Fruit fly (Drosophila melanogaster): ENCODE data around the gene Or1a.

Or1a gene

DNA sequence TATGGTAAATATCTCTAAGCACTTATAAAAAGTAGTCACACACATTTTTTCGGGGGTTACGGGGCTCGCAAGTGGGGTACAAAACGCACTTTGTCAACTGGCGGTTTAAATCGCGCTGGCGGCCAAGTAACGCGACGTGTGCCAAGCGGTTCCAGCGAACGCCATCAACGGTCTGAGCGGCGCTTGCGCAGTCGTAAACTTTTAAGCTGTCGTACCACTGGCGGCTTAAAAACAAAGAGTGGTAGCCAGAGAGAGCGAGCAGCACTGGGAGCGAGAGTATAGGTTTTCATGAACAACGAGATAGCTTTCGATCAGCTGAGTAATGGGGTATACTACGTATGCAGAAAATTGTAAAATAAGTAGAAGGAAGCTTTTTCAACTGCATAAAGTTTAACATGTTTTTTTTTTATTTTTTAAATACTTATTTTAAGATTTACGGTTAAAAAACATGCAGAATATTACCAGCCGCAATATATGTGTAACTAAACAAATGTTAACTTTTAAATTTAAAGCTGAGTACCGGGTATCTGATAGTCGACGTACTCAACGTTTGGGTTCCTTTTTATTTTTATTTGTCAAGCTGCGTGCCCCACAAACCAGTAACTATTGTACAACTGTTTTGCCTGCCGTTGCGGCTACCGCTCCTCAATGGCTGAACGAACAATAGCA is 19.8 kb downstream of the Or1a start (continued):
- TF ChIP-seq salr (GFP tag; optimal IDR thresholded peaks at IDR 0.05) (peak in 1 of 2 experiments; percentile 27), Hr39 (GFP tag; optimal IDR thresholded peaks at IDR 0.05) (no peak), fkh (GFP tag; optimal IDR thresholded peaks at IDR 0.05) (no peak), CG6276 (GFP tag; optimal IDR thresholded peaks at IDR 0.05) (peak; percentile 68), Eip78C (GFP tag) (peak; percentile 84), lz (GFP tag; optimal IDR thresholded peaks at IDR 0.05) (peak; percentile 4), CG8632 (GFP tag; optimal IDR thresholded peaks at IDR 0.05) (peak; percentile 50), CG1621 (tag; optimal IDR thresholded peaks at IDR 0.05) (peak; percentile 10), CG3919 (GFP tag; optimal IDR thresholded peaks at IDR 0.05) (peak; percentile 56)

DNA sequence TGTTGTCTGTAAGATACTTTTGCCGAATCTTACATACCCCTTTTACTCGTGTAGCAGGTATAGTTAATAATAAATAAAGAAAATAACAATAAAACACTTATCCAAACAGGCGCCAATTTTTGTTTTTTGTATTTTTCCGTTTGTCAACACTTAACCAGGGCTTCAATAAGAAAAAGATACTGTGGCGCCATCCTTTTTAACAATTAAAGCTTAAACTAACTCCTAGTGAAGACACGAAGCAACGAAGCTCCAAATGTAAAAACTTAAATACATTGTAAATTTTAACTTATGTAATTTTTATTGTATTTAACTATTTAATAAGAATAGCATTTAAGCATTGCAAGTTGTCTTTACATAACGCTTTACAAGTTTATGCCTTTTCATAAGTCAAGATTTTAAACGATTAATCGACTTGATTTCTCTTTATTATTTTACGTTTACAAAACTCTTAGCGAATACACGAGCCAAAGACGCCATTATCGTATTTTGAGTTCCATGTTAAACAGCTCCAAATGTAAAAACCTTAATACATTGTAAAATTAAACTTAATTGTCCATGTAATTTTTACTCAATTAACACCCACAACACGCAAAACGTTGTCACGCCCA is 21.8 kb downstream of the Or1a start:
- TF ChIP-seq CG7368 (GFP tag; optimal IDR thresholded peaks at IDR 0.05) (no peak), dsx (GFP tag; optimal IDR thresholded peaks at IDR 0.05; ENCODE audit: poor library complexity, severe bottlenecking) (peak; percentile 9), pdm3 (GFP tag; optimal IDR thresholded peaks at IDR 0.05) (peak; percentile 10), lz (GFP tag; optimal IDR thresholded peaks at IDR 0.05) (no peak), Ets96B (tag; optimal IDR thresholded peaks at IDR 0.05) (no peak), fd59A (GFP tag; optimal IDR thresholded peaks at IDR 0.05) (no peak), topi (GFP tag; optimal IDR thresholded peaks at IDR 0.05) (no peak), ss (GFP tag; optimal IDR thresholded peaks at IDR 0.05) (no peak), svp (GFP tag) (peak; percentile 24), vri (GFP tag; optimal IDR thresholded peaks at IDR 0.05) (no peak)

DNA sequence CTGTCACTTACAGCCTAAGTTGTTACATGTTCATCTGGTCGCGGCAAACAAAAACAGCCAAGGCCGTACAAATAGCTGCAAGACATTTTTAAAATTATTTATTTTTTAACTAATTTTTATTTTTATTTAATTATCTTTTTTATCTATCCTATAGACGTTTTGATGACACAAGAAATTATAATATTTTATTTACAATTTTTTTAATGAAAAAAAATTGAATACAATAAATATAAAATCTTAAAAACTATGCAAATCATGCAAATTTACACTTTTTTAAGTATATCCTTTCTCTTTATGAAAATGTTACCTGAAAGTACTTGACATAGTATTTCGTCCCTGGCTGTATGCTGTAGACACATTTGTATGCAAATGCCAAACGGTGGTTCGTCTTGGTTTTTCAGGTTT is 23.2 kb downstream of the Or1a start:
- TF ChIP-seq net (GFP tag; optimal IDR thresholded peaks at IDR 0.05): peak; percentile 32
- no peak for TF ChIP-seq Smox (GFP tag; optimal IDR thresholded peaks at IDR 0.05)
- peak; percentile 69 for TF ChIP-seq CG3032 (tag; optimal IDR thresholded peaks at IDR 0.05)
- peak; percentile 48 for TF ChIP-seq CG6808 (GFP tag; optimal IDR thresholded peaks at IDR 0.05)
- TF ChIP-seq CG11762 (GFP tag; optimal IDR thresholded peaks at IDR 0.05; ENCODE audit: insufficient read depth): peak; percentile 52
- no peak for TF ChIP-seq Hr38 (GFP tag; optimal IDR thresholded peaks at IDR 0.05)
- no peak for TF ChIP-seq CG8319 (GFP tag; optimal IDR thresholded peaks at IDR 0.05)
- TF ChIP-seq CG15336 (GFP tag; IDR thresholded peaks at IDR 0.05): peak; percentile 91
- TF ChIP-seq Met (GFP tag; optimal IDR thresholded peaks at IDR 0.05): no peak
- TF ChIP-seq ss (GFP tag; optimal IDR thresholded peaks at IDR 0.05): peak; percentile 52 to 68
- no peak for TF ChIP-seq lz (GFP tag; optimal IDR thresholded peaks at IDR 0.05)
- peak; percentile 63 for TF ChIP-seq Ets96B (tag; optimal IDR thresholded peaks at IDR 0.05)
- no peak for TF ChIP-seq fkh (GFP tag; optimal IDR thresholded peaks at IDR 0.05)
- TF ChIP-seq CG32006 (GFP tag; optimal IDR thresholded peaks at IDR 0.05): peak; percentile 76
- no peak for TF ChIP-seq fd85E (GFP tag; optimal IDR thresholded peaks at IDR 0.05)
- TF ChIP-seq CG31627 (GFP tag; optimal IDR thresholded peaks at IDR 0.05): no peak
- TF ChIP-seq CG34406 (GFP tag; optimal IDR thresholded peaks at IDR 0.05): peak; percentile 68
- no peak for TF ChIP-seq Sox102F (GFP tag; optimal IDR thresholded peaks at IDR 0.05)
- TF ChIP-seq CG16779 (tag; optimal IDR thresholded peaks at IDR 0.05): peak; percentile 39
- TF ChIP-seq pdm3 (GFP tag; optimal IDR thresholded peaks at IDR 0.05): peak; percentile 3
- TF ChIP-seq Blimp-1 (GFP tag; optimal IDR thresholded peaks at IDR 0.05): no peak
- TF ChIP-seq CG8119 (GFP tag; IDR thresholded peaks at IDR 0.05): peak; percentile 88
- TF ChIP-seq cyc (GFP tag; optimal IDR thresholded peaks at IDR 0.05): no peak
- peak; percentile 66 for TF ChIP-seq achi (GFP tag; optimal IDR thresholded peaks at IDR 0.05)
- TF ChIP-seq dsx (GFP tag; optimal IDR thresholded peaks at IDR 0.05; ENCODE audit: poor library complexity, severe bottlenecking): peak; percentile 64
- TF ChIP-seq OdsH (GFP tag; optimal IDR thresholded peaks at IDR 0.05): peak; percentile 49
- no peak for TF ChIP-seq Eip75B (GFP tag; optimal IDR thresholded peaks at IDR 0.05)
- peak; percentile 82 for TF ChIP-seq Eip78C (GFP tag)
- TF ChIP-seq CG9139 (GFP tag; optimal IDR thresholded peaks at IDR 0.05): peak; percentile 42
- TF ChIP-seq Hr39 (GFP tag; optimal IDR thresholded peaks at IDR 0.05): no peak
- no peak for TF ChIP-seq CG6163 (GFP tag; IDR thresholded peaks at IDR 0.05)
- peak; percentile 33 for TF ChIP-seq CG7368 (GFP tag; optimal IDR thresholded peaks at IDR 0.05)
- TF ChIP-seq vri (GFP tag; optimal IDR thresholded peaks at IDR 0.05): no peak
- peak in 1 of 2 experiments; percentile 71 for TF ChIP-seq salr (GFP tag; optimal IDR thresholded peaks at IDR 0.05)
- peak; percentile 24 for TF ChIP-seq CG10669 (GFP tag; optimal IDR thresholded peaks at IDR 0.05)
- TF ChIP-seq Sox15 (GFP tag; optimal IDR thresholded peaks at IDR 0.05): no peak
- TF ChIP-seq CG6854 (GFP tag; optimal IDR thresholded peaks at IDR 0.05): no peak
- TF ChIP-seq Ets21C (GFP tag; optimal IDR thresholded peaks at IDR 0.05): no peak
